Fruit fly (Drosophila melanogaster): ENCODE results near the gene CG6244.

dm6 chr3L:15772239-15772638, 35.9 kb upstream of the CG6244 start:
- TF ChIP-seq spab (GFP tag; optimal IDR thresholded peaks at IDR 0.05) (no peak), Sox102F (GFP tag; optimal IDR thresholded peaks at IDR 0.05) (no peak), Ets21C (GFP tag; optimal IDR thresholded peaks at IDR 0.05) (no peak), Hr38 (GFP tag; optimal IDR thresholded peaks at IDR 0.05) (no peak), CG6808 (GFP tag; optimal IDR thresholded peaks at IDR 0.05) (no peak), CG6276 (GFP tag; optimal IDR thresholded peaks at IDR 0.05) (no peak), Eip93F (GFP tag; optimal IDR thresholded peaks at IDR 0.05) (no peak), OdsH (GFP tag; optimal IDR thresholded peaks at IDR 0.05) (no peak), CG6854 (GFP tag; optimal IDR thresholded peaks at IDR 0.05) (no peak)
